Fruit fly (Drosophila melanogaster) whole organism, larva: ENCODE data around the gene Cpr64Ac.

Source experiments
- noc ChIP-seq: fragments of 200-800 bp; sonication (Bioruptor generic); optimal IDR thresholded peaks from 3 replicates; lab custom pipeline; 2019; ENCODE audit warnings: missing biosample characterization, mild to moderate bottlenecking, missing genetic modification characterization, moderate library complexity

Cpr64Ac gene

dm6 chr3L:4209731-4210130 is 3.0 kb downstream of the Cpr64Ac start:
- TF ChIP-seq noc (tag; lab: Kevin White, UChicago) = no peak

- TF ChIP-seq noc (tag; lab: Kevin White, UChicago) = no peak
Measured at dm6 chr3L:4209078-4209477, 3.6 kb downstream of the Cpr64Ac start, which contains the start of gene Cpr64Aa. Gene Cpr64Aa, minus strand, starts transcription at chr3L:4209178.

- no peak for TF ChIP-seq noc (tag; lab: Kevin White, UChicago)
Measured at dm6 chr3L:4204867-4205266, 7.8 kb downstream of the Cpr64Ac start.

- TF ChIP-seq noc (tag; lab: Kevin White, UChicago) = no peak
Measured at dm6 chr3L:4204239-4204638, 8.5 kb downstream of the Cpr64Ac start, which contains the start of gene CG15005. Gene CG15005, minus strand, starts transcription at chr3L:4204339.

dm6 chr3L:4193730-4194649 is 18.7 kb downstream of the Cpr64Ac start, which contains the start of gene CG43367:
Gene CG43367, plus strand, starts transcription at chr3L:4193993.
- TF ChIP-seq noc (tag; lab: Kevin White, UChicago) = no peak

dm6 chr3L:4187930-4188523 is 24.7 kb downstream of the Cpr64Ac start, which contains the start of the genes Teh2 and tipE:
Gene Teh2, minus strand, starts transcription at chr3L:4188023.
Gene tipE, plus strand, starts transcription at chr3L:4188499.
- no peak for TF ChIP-seq noc (tag; lab: Kevin White, UChicago)

- TF ChIP-seq noc (tag; lab: Kevin White, UChicago) = no peak
Measured at dm6 chr3L:4186659-4187058, 26.1 kb downstream of the Cpr64Ac start, which contains the start of gene VhaM9.7-c. Gene VhaM9.7-c, minus strand, starts transcription at chr3L:4186865.

dm6 chr3L:4185259-4185658 is 27.5 kb downstream of the Cpr64Ac start:
- no peak for TF ChIP-seq noc (tag; lab: Kevin White, UChicago)

dm6 chr3L:4184563-4184962 is 28.2 kb downstream of the Cpr64Ac start, which contains the start of gene Teh3:
Gene Teh3, minus strand, starts transcription at chr3L:4184663.
- no peak for TF ChIP-seq noc (tag; lab: Kevin White, UChicago)

- no peak for TF ChIP-seq noc (tag; lab: Kevin White, UChicago)
Measured at dm6 chr3L:4177981-4178562, 34.6 kb downstream of the Cpr64Ac start, which contains the start of gene Teh4. Gene Teh4, minus strand, starts transcription at chr3L:4178270.

dm6 chr3L:4173584-4173983 is 39.1 kb downstream of the Cpr64Ac start, which contains the start of gene CG18675:
Gene CG18675, plus strand, starts transcription at chr3L:4173884.
- TF ChIP-seq noc (tag; lab: Kevin White, UChicago) = no peak

- TF ChIP-seq noc (tag; lab: Kevin White, UChicago) = peak; percentile 39
Measured at dm6 chr3L:4169957-4170651, 42.6 kb downstream of the Cpr64Ac start, which contains the start of gene Ero1L. Gene Ero1L, plus strand, starts transcription at chr3L:4170404.

- no peak for TF ChIP-seq noc (tag; lab: Kevin White, UChicago)
Measured at dm6 chr3L:4167353-4167842, 45.3 kb downstream of the Cpr64Ac start, which contains the start of gene mas. Gene mas, minus strand, starts transcription at chr3L:4167464.
